Worm (Caenorhabditis elegans): ENCODE data around the gene mdt-30.

The mdt-30 gene

ce11 chrIII:8020823-8021332 lies 7.0 kb downstream of the mdt-30 start, which contains the start of gene lin-36:
lin-36 (minus strand) TSS chrIII:8020873.
- no peak for TF ChIP-seq tbx-37 (GFP tag; conservative IDR thresholded peaks at IDR 0.05)
- 0 out of 2 replicates have a peak, but pooled peaks have one; percentile 11 for TF ChIP-seq sea-1 (GFP tag; conservative IDR thresholded peaks at IDR 0.05)
- TF ChIP-seq ama-1 (optimal IDR thresholded peaks at IDR 0.05), result no peak
- peak; percentile 57; the same call in 1 of the 2 replicates for TF ChIP-seq pes-1 (GFP tag; IDR thresholded peaks at IDR 0.05)
- peak; percentile 26 for TF ChIP-seq hmg-4 (GFP tag; optimal IDR thresholded peaks at IDR 0.05)
- peak; percentile 78 for TF ChIP-seq F13C5.2 (tag; optimal IDR thresholded peaks at IDR 0.05)

ce11 chrIII:8017053-8017452 lies 10.8 kb downstream of the mdt-30 start:
- no peak for TF ChIP-seq tbx-37 (GFP tag; conservative IDR thresholded peaks at IDR 0.05)
- TF ChIP-seq ama-1 (optimal IDR thresholded peaks at IDR 0.05), result no peak
- no peak for TF ChIP-seq flt-1 (GFP tag; IDR thresholded peaks at IDR 0.05)

ce11 chrIII:8016438-8016837 lies 11.4 kb downstream of the mdt-30 start, which contains the start of gene F44B9.5:
F44B9.5 (minus strand) TSS chrIII:8016538.
- no peak for TF ChIP-seq tra-4 (tag; optimal IDR thresholded peaks at IDR 0.05)
- TF ChIP-seq aly-1 (tag; optimal IDR thresholded peaks at IDR 0.05), result no peak
- TF ChIP-seq scrt-1 (GFP tag; IDR thresholded peaks at IDR 0.05), result no peak
- no peak for TF ChIP-seq hmg-4 (GFP tag; optimal IDR thresholded peaks at IDR 0.05)
- no peak for TF ChIP-seq hnd-1 (tag; optimal IDR thresholded peaks at IDR 0.05)
- TF ChIP-seq ama-1 (optimal IDR thresholded peaks at IDR 0.05), result no peak
- TF ChIP-seq tbx-11 (GFP tag; IDR thresholded peaks at IDR 0.05), result no peak
- TF ChIP-seq ets-7 (tag; optimal IDR thresholded peaks at IDR 0.05), result no peak
- TF ChIP-seq B0310.2 (tag; optimal IDR thresholded peaks at IDR 0.05), result no peak
- TF ChIP-seq pes-1 (GFP tag; IDR thresholded peaks at IDR 0.05), result no peak
- TF ChIP-seq flt-1 (GFP tag; IDR thresholded peaks at IDR 0.05), result no peak
- no peak for TF ChIP-seq sea-1 (GFP tag; conservative IDR thresholded peaks at IDR 0.05)
- TF ChIP-seq ceh-13 (GFP tag; optimal IDR thresholded peaks at IDR 0.05), result no peak
- no peak for TF ChIP-seq F13C5.2 (tag; optimal IDR thresholded peaks at IDR 0.05)
- TF ChIP-seq ceh-36 (tag; optimal IDR thresholded peaks at IDR 0.05), result no peak
- no peak for TF ChIP-seq hmbx-1 (tag; optimal IDR thresholded peaks at IDR 0.05)
- TF ChIP-seq tbx-37 (GFP tag; conservative IDR thresholded peaks at IDR 0.05), result no peak

ce11 chrIII:8013582-8013981 lies 14.3 kb downstream of the mdt-30 start:
- TF ChIP-seq ets-7 (tag; optimal IDR thresholded peaks at IDR 0.05) (no peak), F13C5.2 (tag; optimal IDR thresholded peaks at IDR 0.05) (no peak), aly-1 (tag; optimal IDR thresholded peaks at IDR 0.05) (no peak), ceh-13 (GFP tag; optimal IDR thresholded peaks at IDR 0.05) (no peak), hmbx-1 (tag; optimal IDR thresholded peaks at IDR 0.05) (no peak), pes-1 (GFP tag; IDR thresholded peaks at IDR 0.05) (no peak), hmg-4 (GFP tag; optimal IDR thresholded peaks at IDR 0.05) (no peak), flt-1 (GFP tag; IDR thresholded peaks at IDR 0.05) (no peak), B0310.2 (tag; optimal IDR thresholded peaks at IDR 0.05) (no peak), scrt-1 (GFP tag; IDR thresholded peaks at IDR 0.05) (no peak), tra-4 (tag; optimal IDR thresholded peaks at IDR 0.05) (no peak), tbx-37 (GFP tag; conservative IDR thresholded peaks at IDR 0.05) (no peak), tbx-11 (GFP tag; IDR thresholded peaks at IDR 0.05) (no peak), hnd-1 (tag; optimal IDR thresholded peaks at IDR 0.05) (no peak), sea-1 (GFP tag; conservative IDR thresholded peaks at IDR 0.05) (no peak), ceh-36 (tag; optimal IDR thresholded peaks at IDR 0.05) (no peak)

- TF ChIP-seq B0310.2 (tag; optimal IDR thresholded peaks at IDR 0.05) (no peak), pes-1 (GFP tag; IDR thresholded peaks at IDR 0.05) (no peak), hnd-1 (tag; optimal IDR thresholded peaks at IDR 0.05) (no peak), ets-7 (tag; optimal IDR thresholded peaks at IDR 0.05) (no peak), F13C5.2 (tag; optimal IDR thresholded peaks at IDR 0.05) (no peak), aly-1 (tag; optimal IDR thresholded peaks at IDR 0.05) (no peak), tbx-11 (GFP tag; IDR thresholded peaks at IDR 0.05) (no peak)
These were observed 17.5 kb downstream of the mdt-30 start, which contains the start of gene cit-1.2 for ce11 chrIII:8010260-8010822. cit-1.2 (plus strand) TSS chrIII:8010772.

ce11 chrIII:8009769-8010168 lies 18.1 kb downstream of the mdt-30 start, which contains the start of gene cit-1.1:
cit-1.1 (minus strand) TSS chrIII:8009821.
- no peak for TF ChIP-seq hmg-4 (GFP tag; optimal IDR thresholded peaks at IDR 0.05)
- no peak for TF ChIP-seq B0310.2 (tag; optimal IDR thresholded peaks at IDR 0.05)
- TF ChIP-seq sea-1 (GFP tag; conservative IDR thresholded peaks at IDR 0.05), result no peak
- TF ChIP-seq F13C5.2 (tag; optimal IDR thresholded peaks at IDR 0.05), result no peak
- TF ChIP-seq tra-4 (tag; optimal IDR thresholded peaks at IDR 0.05), result no peak
- no peak for TF ChIP-seq flt-1 (GFP tag; IDR thresholded peaks at IDR 0.05)
- TF ChIP-seq hnd-1 (tag; optimal IDR thresholded peaks at IDR 0.05), result no peak
- TF ChIP-seq tbx-11 (GFP tag; IDR thresholded peaks at IDR 0.05), result no peak
- no peak for TF ChIP-seq scrt-1 (GFP tag; IDR thresholded peaks at IDR 0.05)
- no peak for TF ChIP-seq ama-1 (optimal IDR thresholded peaks at IDR 0.05)
- no peak for TF ChIP-seq aly-1 (tag; optimal IDR thresholded peaks at IDR 0.05)
- TF ChIP-seq ceh-13 (GFP tag; optimal IDR thresholded peaks at IDR 0.05), result no peak
- TF ChIP-seq ceh-36 (tag; optimal IDR thresholded peaks at IDR 0.05), result no peak
- no peak for TF ChIP-seq tbx-37 (GFP tag; conservative IDR thresholded peaks at IDR 0.05)
- no peak for TF ChIP-seq ets-7 (tag; optimal IDR thresholded peaks at IDR 0.05)
- no peak for TF ChIP-seq hmbx-1 (tag; optimal IDR thresholded peaks at IDR 0.05)

- TF ChIP-seq tra-4 (tag; optimal IDR thresholded peaks at IDR 0.05) (no peak), sea-1 (GFP tag; conservative IDR thresholded peaks at IDR 0.05) (no peak), hnd-1 (tag; optimal IDR thresholded peaks at IDR 0.05) (no peak), ceh-13 (GFP tag; optimal IDR thresholded peaks at IDR 0.05) (no peak), hmg-4 (GFP tag; optimal IDR thresholded peaks at IDR 0.05) (no peak), flt-1 (GFP tag; IDR thresholded peaks at IDR 0.05) (no peak), ceh-36 (tag; optimal IDR thresholded peaks at IDR 0.05) (no peak), F13C5.2 (tag; optimal IDR thresholded peaks at IDR 0.05) (no peak), aly-1 (tag; optimal IDR thresholded peaks at IDR 0.05) (no peak), ets-7 (tag; optimal IDR thresholded peaks at IDR 0.05) (no peak), ama-1 (optimal IDR thresholded peaks at IDR 0.05) (no peak), tbx-11 (GFP tag; IDR thresholded peaks at IDR 0.05) (no peak), tbx-37 (GFP tag; conservative IDR thresholded peaks at IDR 0.05) (no peak), scrt-1 (GFP tag; IDR thresholded peaks at IDR 0.05) (no peak), B0310.2 (tag; optimal IDR thresholded peaks at IDR 0.05) (no peak), pes-1 (GFP tag; IDR thresholded peaks at IDR 0.05) (no peak)
These were observed 23.8 kb downstream of the mdt-30 start, which contains the start of gene C06G4.6 for ce11 chrIII:8004091-8004490. C06G4.6 (plus strand) TSS chrIII:8004391.
